Fruit fly (Drosophila melanogaster) whole organism, embryonic: ENCODE data around the gene cyr.

Experiments used
- Blimp-1 ChIP-seq: fragments of 200-800 bp; sonication (Bioruptor generic); optimal IDR thresholded peaks from 3 replicates; lab custom pipeline; 2018; ENCODE audit warnings: missing biosample characterization, missing genetic modification characterization, mild to moderate bottlenecking, moderate library complexity, missing genetic modification reagents
- CG10267 ChIP-seq: fragments of 200-800 bp; sonication (Bioruptor generic); optimal IDR thresholded peaks from 2 replicates; lab custom pipeline; 2018; ENCODE audit warnings: missing biosample characterization, mild to moderate bottlenecking, missing genetic modification characterization, moderate library complexity
- CG10431 ChIP-seq: fragments of 200-800 bp; sonication (Bioruptor generic); optimal IDR thresholded peaks from 3 replicates; lab custom pipeline; 2018; ENCODE audit warnings: missing biosample characterization, mild to moderate bottlenecking, missing genetic modification characterization
- CG10959 ChIP-seq: fragments of 200-800 bp; sonication (Bioruptor generic); IDR thresholded peaks from 2 replicates; pipeline ENCODE4 v1.3.6; 2022; ENCODE audit warnings: missing biosample characterization, missing genetic modification characterization
- CG11504 ChIP-seq: fragments of 200-800 bp; sonication (Bioruptor generic); optimal IDR thresholded peaks from 3 replicates; lab custom pipeline; 2019; ENCODE audit warnings: missing biosample characterization, mild to moderate bottlenecking, missing genetic modification characterization, moderate library complexity
- CG13287 ChIP-seq: fragments of 200-800 bp; sonication (Bioruptor generic); IDR thresholded peaks from 2 replicates; pipeline ENCODE4 v1.3.6; 2022; ENCODE audit warnings: missing biosample characterization, missing genetic modification characterization; ENCODE audit not compliant: partially characterized antibody
- CG14710 ChIP-seq: fragments of 200-800 bp; sonication (Bioruptor generic); optimal IDR thresholded peaks from 3 replicates; lab custom pipeline; 2019; ENCODE audit warnings: missing biosample characterization, mild to moderate bottlenecking, missing genetic modification characterization, moderate library complexity
- CG15514 ChIP-seq: fragments of 200-800 bp; sonication (Bioruptor generic); optimal IDR thresholded peaks from 3 replicates; lab custom pipeline; 2017; ENCODE audit warnings: missing biosample characterization, missing genetic modification characterization, mild to moderate bottlenecking, moderate library complexity, missing genetic modification reagents
- CG17829 ChIP-seq: fragments of 200-800 bp; optimal IDR thresholded peaks from 2 replicates; lab custom pipeline; 2019; ENCODE audit warnings: missing biosample characterization, mild to moderate bottlenecking, missing genetic modification characterization, moderate library complexity
- CG2116 ChIP-seq: fragments of 200-800 bp; sonication (Bioruptor generic); optimal IDR thresholded peaks from 3 replicates; lab custom pipeline; 2018; ENCODE audit warnings: missing biosample characterization, mild to moderate bottlenecking, missing genetic modification characterization
- CG2678 ChIP-seq: fragments of 200-800 bp; sonication (Bioruptor generic); optimal IDR thresholded peaks from 3 replicates; lab custom pipeline; 2019; ENCODE audit warnings: missing biosample characterization, mild to moderate bottlenecking, missing genetic modification characterization, moderate library complexity
- CG4820 ChIP-seq: fragments of 200-800 bp; sonication (Bioruptor generic); optimal IDR thresholded peaks from 3 replicates; lab custom pipeline; 2016; ENCODE audit warnings: missing biosample characterization, missing genetic modification characterization
- CG6254 ChIP-seq: fragments of 200-800 bp; sonication (Bioruptor generic); optimal IDR thresholded peaks from 3 replicates; lab custom pipeline; 2017; ENCODE audit warnings: mild to moderate bottlenecking, missing biosample characterization, missing genetic modification reagents, missing genetic modification characterization
- CG7357 ChIP-seq: fragments of 200-800 bp; sonication (Bioruptor generic); IDR thresholded peaks from 3 replicates; pipeline ENCODE4 v1.3.6; 2022; ENCODE audit warnings: missing biosample characterization, missing genetic modification characterization
- CG7928 ChIP-seq: fragments of 200-800 bp; sonication (Bioruptor generic); optimal IDR thresholded peaks from 2 replicates; lab custom pipeline; 2017; ENCODE audit warnings: missing biosample characterization, mild to moderate bottlenecking, missing genetic modification characterization
- CG8089 ChIP-seq: fragments of 200-800 bp; sonication (Bioruptor generic); optimal IDR thresholded peaks from 3 replicates; lab custom pipeline; 2016; ENCODE audit warnings: missing biosample characterization, missing genetic modification characterization
- CG9797 ChIP-seq: fragments of 200-800 bp; sonication (Bioruptor generic); optimal IDR thresholded peaks from 3 replicates; lab custom pipeline; 2018; ENCODE audit warnings: missing biosample characterization, mild to moderate bottlenecking, missing genetic modification characterization
- CoRest ChIP-seq: fragments of 200-800 bp; sonication (Bioruptor generic); optimal IDR thresholded peaks from 3 replicates; lab custom pipeline; 2018; ENCODE audit warnings: missing biosample characterization, mild to moderate bottlenecking, missing genetic modification characterization, moderate library complexity
- Dll ChIP-seq: fragments of 200-800 bp; sonication (Bioruptor generic); IDR thresholded peaks from 4 replicates; pipeline ENCODE4 v1.3.6; 2022; ENCODE audit warnings: missing biosample characterization, missing genetic modification characterization; ENCODE audit not compliant: partially characterized antibody
- Dp ChIP-seq: fragments of 200-800 bp; sonication (Bioruptor generic); optimal IDR thresholded peaks from 2 replicates; lab custom pipeline; 2018; ENCODE audit warnings: missing biosample characterization, mild to moderate bottlenecking, missing genetic modification characterization, moderate library complexity
- E2f2 ChIP-seq: fragments of 200-800 bp; sonication (Bioruptor generic); IDR thresholded peaks from 2 replicates; pipeline ENCODE4 v1.3.6; 2022; ENCODE audit warnings: missing biosample characterization, missing genetic modification characterization
- H15 ChIP-seq: fragments of 200-800 bp; sonication (Bioruptor generic); IDR thresholded peaks from 3 replicates; pipeline ENCODE4 v1.3.6; 2022; ENCODE audit warnings: missing biosample characterization, missing genetic modification characterization
- MBD-R2 ChIP-seq: fragments of 200-800 bp; sonication (Bioruptor generic); IDR thresholded peaks from 2 replicates; pipeline ENCODE4 v1.3.6; 2022; ENCODE audit warnings: missing biosample characterization, missing genetic modification characterization
- MESR4 ChIP-seq: fragments of 200-800 bp; sonication (Bioruptor generic); optimal IDR thresholded peaks from 2 replicates; lab custom pipeline; 2018; ENCODE audit warnings: missing biosample characterization, mild to moderate bottlenecking, missing genetic modification characterization, moderate library complexity
- Max ChIP-seq: fragments of 200-800 bp; sonication (Bioruptor generic); optimal IDR thresholded peaks from 2 replicates; lab custom pipeline; 2016; ENCODE audit warnings: missing biosample characterization, mild to moderate bottlenecking, missing genetic modification characterization
- Med ChIP-seq: fragments of 200-800 bp; sonication (Bioruptor generic); peaks from one replicate; lab custom pipeline; 2016; ENCODE audit warnings: missing biosample characterization, missing genetic modification characterization, mild to moderate bottlenecking, inconsistent platforms, moderate library complexity
- NfI ChIP-seq: fragments of 200-800 bp; sonication (Bioruptor generic); optimal IDR thresholded peaks from 3 replicates; lab custom pipeline; 2018; ENCODE audit warnings: missing biosample characterization, mild to moderate bottlenecking, missing genetic modification characterization, moderate library complexity
- Sin3A ChIP-seq: fragments of >200 bp; optimal IDR thresholded peaks from 2 replicates; lab custom pipeline; 2018
- Xrp1 ChIP-seq: fragments of 200-800 bp; sonication (Bioruptor generic); IDR thresholded peaks from 2 replicates; pipeline ENCODE4 v1.3.6; 2022; ENCODE audit warnings: missing biosample characterization, missing genetic modification characterization
- YL-1 ChIP-seq: fragments of 200-800 bp; sonication (Bioruptor generic); optimal IDR thresholded peaks from 3 replicates; lab custom pipeline; 2017; ENCODE audit warnings: missing biosample characterization, mild to moderate bottlenecking, missing genetic modification characterization
- az2 ChIP-seq: fragments of 200-800 bp; sonication (Bioruptor generic); optimal IDR thresholded peaks from 3 replicates; lab custom pipeline; 2016; ENCODE audit warnings: missing biosample characterization, missing genetic modification characterization
- crp ChIP-seq, 2 experiments: fragments of 200-800 bp; sonication (Bioruptor generic); optimal IDR thresholded peaks; 2 replicates in 1 of 2; 3 replicates in 1 of 2; lab custom pipeline; 2017; ENCODE audit warnings: missing biosample characterization in 2 of 2, missing genetic modification characterization in 2 of 2, mild to moderate bottlenecking in 1 of 2, moderate library complexity in 1 of 2
- dm ChIP-seq: fragments of 200-800 bp; sonication (Bioruptor generic); optimal IDR thresholded peaks from 3 replicates; lab custom pipeline; 2016; ENCODE audit warnings: missing biosample characterization, missing genetic modification characterization
- dmrt11E ChIP-seq: fragments of 200-800 bp; sonication (Bioruptor generic); optimal IDR thresholded peaks from 3 replicates; lab custom pipeline; 2018; ENCODE audit warnings: missing biosample characterization, mild to moderate bottlenecking, missing genetic modification characterization, moderate library complexity
- dmrt99B ChIP-seq: fragments of 200-800 bp; sonication (Bioruptor generic); optimal IDR thresholded peaks from 2 replicates; lab custom pipeline; 2018; ENCODE audit warnings: missing biosample characterization, mild to moderate bottlenecking, missing genetic modification characterization, moderate library complexity
- eyg ChIP-seq: fragments of 200-800 bp; sonication (Bioruptor generic); optimal IDR thresholded peaks from 3 replicates; lab custom pipeline; 2016; ENCODE audit warnings: missing biosample characterization, missing genetic modification characterization
- gem ChIP-seq: fragments of 200-800 bp; sonication (Bioruptor generic); optimal IDR thresholded peaks from 2 replicates; lab custom pipeline; 2019; ENCODE audit warnings: missing biosample characterization, mild to moderate bottlenecking, missing genetic modification characterization, moderate library complexity
- gfzf ChIP-seq: fragments of 200-800 bp; sonication (Bioruptor generic); optimal IDR thresholded peaks from 2 replicates; lab custom pipeline; 2016; ENCODE audit warnings: missing biosample characterization, mild to moderate bottlenecking, missing genetic modification characterization, moderate library complexity
- grn ChIP-seq: fragments of 200-800 bp; sonication (Bioruptor generic); optimal IDR thresholded peaks from 3 replicates; lab custom pipeline; 2017; ENCODE audit warnings: missing biosample characterization, missing genetic modification characterization
- pho ChIP-seq: fragments of 200-800 bp; sonication (Bioruptor generic); optimal IDR thresholded peaks from 2 replicates; lab custom pipeline; 2016; ENCODE audit warnings: missing biosample characterization, missing genetic modification characterization
- pzg ChIP-seq: fragments of 200-800 bp; sonication (Bioruptor generic); optimal IDR thresholded peaks from 3 replicates; lab custom pipeline; 2018; ENCODE audit warnings: missing biosample characterization, mild to moderate bottlenecking, missing genetic modification characterization, moderate library complexity
- scrt ChIP-seq: fragments of 200-800 bp; sonication (Bioruptor generic); optimal IDR thresholded peaks from 2 replicates; lab custom pipeline; 2018; ENCODE audit warnings: missing biosample characterization, mild to moderate bottlenecking, missing genetic modification characterization, moderate library complexity
- slbo ChIP-seq: fragments of 200-800 bp; sonication (Bioruptor generic); IDR thresholded peaks from 2 replicates; pipeline ENCODE4 v1.3.6; 2022; ENCODE audit warnings: missing biosample characterization, missing genetic modification characterization
- stwl ChIP-seq: fragments of 200-800 bp; sonication (Bioruptor generic); optimal IDR thresholded peaks from 3 replicates; lab custom pipeline; 2018; ENCODE audit warnings: missing biosample characterization, mild to moderate bottlenecking, missing genetic modification characterization, moderate library complexity
- tin ChIP-seq: fragments of 200-800 bp; sonication (Bioruptor generic); optimal IDR thresholded peaks from 3 replicates; lab custom pipeline; 2016; ENCODE audit warnings: missing biosample characterization, missing genetic modification characterization
- tll ChIP-seq, 2 experiments: fragments of 200-800 bp in 1 of 2; fragments of >200 bp in 1 of 2; sonication (Bioruptor generic) in 1 of 2; optimal IDR thresholded peaks; 2 replicates each; lab custom pipeline; 2017 to 2019; ENCODE audit warnings: missing biosample characterization in 2 of 2, missing genetic modification characterization in 2 of 2, mild to moderate bottlenecking in 1 of 2, moderate library complexity in 1 of 2
- trem ChIP-seq: fragments of 200-800 bp; optimal IDR thresholded peaks from 3 replicates; lab custom pipeline; 2019; ENCODE audit warnings: missing biosample characterization, mild to moderate bottlenecking, missing genetic modification characterization, moderate library complexity
- unpg ChIP-seq: fragments of 200-800 bp; sonication (Bioruptor generic); optimal IDR thresholded peaks from 3 replicates; lab custom pipeline; 2018; ENCODE audit warnings: missing biosample characterization, mild to moderate bottlenecking, missing genetic modification characterization, moderate library complexity
- vvl ChIP-seq: fragments of 200-800 bp; sonication (Bioruptor generic); IDR thresholded peaks from 2 replicates; pipeline ENCODE4 v1.3.6; 2022; ENCODE audit warnings: missing biosample characterization, missing genetic modification characterization

Gene cyr

dm6 chrX:8122834-8123233 is 12.7 kb downstream of the cyr start (continued):
- TF ChIP-seq Xrp1 (peak; percentile 17; the same call in 1 of the 2 replicates), CG2116 (peak; percentile 12), CG11504 (peak; percentile 10), NfI (GFP tag; lab: Kevin White, UChicago) (no peak), Blimp-1 (GFP tag; lab: Kevin White, UChicago) (peak; percentile 83), CG7928 (GFP tag; lab: Kevin White, UChicago) (no peak), CG2678 (tag; lab: Kevin White, UChicago) (peak; percentile 21), CG7357 (GFP tag; lab: Robert Waterston, UW) (no peak), trem (tag; lab: Kevin White, UChicago) (peak; percentile 11), CoRest (tag; lab: Kevin White, UChicago) (peak; percentile 6), CG6254 (GFP tag; lab: Kevin White, UChicago) (peak; percentile 22), az2 (GFP tag; lab: Kevin White, UChicago) (peak; percentile 2), CG10431 (GFP tag; lab: Kevin White, UChicago) (no peak), dmrt11E (peak; percentile 31), dmrt99B (peak; percentile 26), grn (GFP tag; lab: Kevin White, UChicago) (no peak), gfzf (GFP tag; lab: Kevin White, UChicago) (no peak), Med (GFP tag; lab: Kevin White, UChicago) (peak; percentile 29), CG17829 (peak; percentile 34), CG14710 (tag; lab: Kevin White, UChicago) (peak; percentile 48), tin (GFP tag; lab: Kevin White, UChicago) (no peak), CG10267 (tag; lab: Kevin White, UChicago) (peak; percentile 21), gem (tag; lab: Kevin White, UChicago) (peak; percentile 35), CG4820 (GFP tag; lab: Kevin White, UChicago) (peak; percentile 10)

dm6 chrX:8120939-8121338 is 14.6 kb downstream of the cyr start, which contains the start of gene CG2260:
CG2260 (minus strand) TSS chrX:8121147.
- TF ChIP-seq scrt (GFP tag; lab: Kevin White, UChicago) (peak; percentile 20), CG7357 (GFP tag; lab: Robert Waterston, UW) (no peak), eyg (GFP tag; lab: Kevin White, UChicago) (no peak), H15 (GFP tag; lab: Robert Waterston, UW) (no peak), crp (GFP tag; optimal IDR thresholded peaks at IDR 0.05; lab: Kevin White, UChicago) (peak; percentile 41 to 91), unpg (no peak), Dp (GFP tag; lab: Kevin White, UChicago) (peak; percentile 92), trem (tag; lab: Kevin White, UChicago) (peak; percentile 12), CG8089 (GFP tag; lab: Kevin White, UChicago) (no peak), Max (GFP tag; lab: Kevin White, UChicago) (peak; percentile 57), CG13287 (GFP tag; lab: Robert Waterston, UW) (peak; percentile 27; the same call in 1 of the 2 replicates), slbo (no peak), tll (GFP tag; optimal IDR thresholded peaks at IDR 0.05; lab: Kevin White, UChicago) (no peak), pho (GFP tag; lab: Kevin White, UChicago) (no peak), CG15514 (GFP tag; lab: Kevin White, UChicago) (peak; percentile 75), vvl (GFP tag; lab: Robert Waterston, UW) (peak; percentile 85), pzg (GFP tag; lab: Kevin White, UChicago) (peak; percentile 70), Dll (0 out of 4 replicates have a peak, but pooled peaks have one; percentile 20), MBD-R2 (GFP tag; lab: Robert Waterston, UW) (peak; percentile 77), MESR4 (GFP tag; lab: Kevin White, UChicago) (peak; percentile 47), CG10959 (no peak), Med (GFP tag; lab: Kevin White, UChicago) (peak; percentile 41), dm (GFP tag; lab: Kevin White, UChicago) (peak; percentile 82), YL-1 (GFP tag; lab: Kevin White, UChicago) (peak; percentile 6), Sin3A (lab: Kevin White, UChicago) (peak; percentile 8), E2f2 (GFP tag; lab: Robert Waterston, UW) (peak; percentile 92), stwl (tag; lab: Kevin White, UChicago) (peak; percentile 52), CG9797 (GFP tag; lab: Kevin White, UChicago) (peak; percentile 74)
